Fruit fly (Drosophila melanogaster): ENCODE data around the gene CG10214.

Gene CG10214

DNA sequence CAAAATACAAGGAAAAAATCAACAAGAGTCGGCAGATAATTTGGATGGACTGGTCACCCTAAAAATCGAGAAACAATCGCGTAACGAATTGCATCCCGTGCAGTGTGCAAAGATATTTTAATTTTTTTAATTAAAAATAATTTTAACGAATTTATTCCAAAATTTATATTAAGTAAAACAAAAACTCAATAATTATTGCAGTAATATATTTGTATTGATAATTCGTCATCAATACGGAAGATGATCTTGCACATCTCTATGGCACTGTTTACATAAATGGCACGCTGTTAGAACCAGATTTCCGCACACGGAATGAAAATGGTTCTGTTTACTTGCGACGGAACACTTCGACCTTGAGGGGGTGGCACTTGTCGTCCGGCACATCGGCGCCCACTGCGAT is 5.5 kb upstream of the CG10214 start, which contains the start of gene tst (continued):
- TF ChIP-seq dsx (GFP tag; optimal IDR thresholded peaks at IDR 0.05; ENCODE audit: poor library complexity, severe bottlenecking) = peak; percentile 85
- TF ChIP-seq Ets21C (GFP tag; optimal IDR thresholded peaks at IDR 0.05) = no peak
- TF ChIP-seq CG16779 (tag; optimal IDR thresholded peaks at IDR 0.05) = no peak
- TF ChIP-seq CG8119 (GFP tag; IDR thresholded peaks at IDR 0.05) = peak; percentile 90
- TF ChIP-seq OdsH (GFP tag; optimal IDR thresholded peaks at IDR 0.05) = peak; percentile 92
- TF ChIP-seq fd59A (GFP tag; optimal IDR thresholded peaks at IDR 0.05) = peak; percentile 54
- TF ChIP-seq spab (GFP tag; optimal IDR thresholded peaks at IDR 0.05) = peak; percentile 67
- TF ChIP-seq Ets96B (tag; optimal IDR thresholded peaks at IDR 0.05) = peak; percentile 88
- TF ChIP-seq svp (GFP tag) = no peak
- peak; percentile 39 for TF ChIP-seq Eip93F (GFP tag; optimal IDR thresholded peaks at IDR 0.05)
- TF ChIP-seq Lpt (GFP tag; optimal IDR thresholded peaks at IDR 0.05) = peak; percentile 84
- TF ChIP-seq CG6808 (GFP tag; optimal IDR thresholded peaks at IDR 0.05) = no peak
- peak; percentile 90 for TF ChIP-seq acj6 (GFP tag; optimal IDR thresholded peaks at IDR 0.05)
- peak; percentile 75 for TF ChIP-seq CG7368 (GFP tag; optimal IDR thresholded peaks at IDR 0.05)
- peak; percentile 96 for TF ChIP-seq eg (GFP tag; IDR thresholded peaks at IDR 0.05)
- TF ChIP-seq CG8632 (GFP tag; optimal IDR thresholded peaks at IDR 0.05) = peak; percentile 86
- peak; percentile 83 for TF ChIP-seq net (GFP tag; optimal IDR thresholded peaks at IDR 0.05)
- peak; percentile 96 for TF ChIP-seq CG10631 (GFP tag; optimal IDR thresholded peaks at IDR 0.05)
- TF ChIP-seq CG1621 (tag; optimal IDR thresholded peaks at IDR 0.05) = peak; percentile 61
- peak; percentile 94 for TF ChIP-seq Eip78C (GFP tag)
- TF ChIP-seq Sox14 (GFP tag; optimal IDR thresholded peaks at IDR 0.05) = peak; percentile 78
- TF ChIP-seq Hr38 (GFP tag; optimal IDR thresholded peaks at IDR 0.05) = no peak
- TF ChIP-seq CG6276 (GFP tag; optimal IDR thresholded peaks at IDR 0.05) = no peak
- TF ChIP-seq achi (GFP tag; optimal IDR thresholded peaks at IDR 0.05) = peak; percentile 87
- TF ChIP-seq ss (GFP tag; optimal IDR thresholded peaks at IDR 0.05) = no peak
- peak; percentile 88 for TF ChIP-seq esn (GFP tag; optimal IDR thresholded peaks at IDR 0.05)
- TF ChIP-seq CG32006 (GFP tag; optimal IDR thresholded peaks at IDR 0.05) = peak; percentile 93
- peak; percentile 95 for TF ChIP-seq Gug (GFP tag; IDR thresholded peaks at IDR 0.05)
- TF ChIP-seq CG6854 (GFP tag; optimal IDR thresholded peaks at IDR 0.05) = peak; percentile 29
- peak; percentile 82 for TF ChIP-seq cyc (GFP tag; optimal IDR thresholded peaks at IDR 0.05)
- no peak for TF ChIP-seq Eip75B (GFP tag; optimal IDR thresholded peaks at IDR 0.05)
- TF ChIP-seq Met (GFP tag; optimal IDR thresholded peaks at IDR 0.05) = no peak
- peak; percentile 87 for TF ChIP-seq CG34406 (GFP tag; optimal IDR thresholded peaks at IDR 0.05)
- TF ChIP-seq CG31627 (GFP tag; optimal IDR thresholded peaks at IDR 0.05) = peak; percentile 81
- TF ChIP-seq CG6163 (GFP tag; IDR thresholded peaks at IDR 0.05) = peak; percentile 92
- TF ChIP-seq CG15336 (GFP tag; IDR thresholded peaks at IDR 0.05) = peak; percentile 89
- peak; percentile 84 for TF ChIP-seq CG10669 (GFP tag; optimal IDR thresholded peaks at IDR 0.05)

dm6 chr3R:23763622-23764273 is 3.5 kb downstream of the CG10214 start, which contains the start of gene Lsd-1:
TSS of gene Lsd-1 (plus strand) at chr3R:23763857.
- peak; percentile 80 for TF ChIP-seq CG15336 (GFP tag; IDR thresholded peaks at IDR 0.05)
- TF ChIP-seq Met (GFP tag; optimal IDR thresholded peaks at IDR 0.05) = peak; percentile 20
- no peak for TF ChIP-seq fd85E (GFP tag; optimal IDR thresholded peaks at IDR 0.05)
- TF ChIP-seq CG31627 (GFP tag; optimal IDR thresholded peaks at IDR 0.05) = no peak
- peak; percentile 46 for TF ChIP-seq CG10669 (GFP tag; optimal IDR thresholded peaks at IDR 0.05)
- peak; percentile 29 for TF ChIP-seq CG1621 (tag; optimal IDR thresholded peaks at IDR 0.05)
- peak; percentile 22 for TF ChIP-seq Smox (GFP tag; optimal IDR thresholded peaks at IDR 0.05)
- peak; percentile 51; the same call in 2 of the 3 replicates for TF ChIP-seq eg (GFP tag; IDR thresholded peaks at IDR 0.05)
- TF ChIP-seq fd59A (GFP tag; optimal IDR thresholded peaks at IDR 0.05) = no peak
- TF ChIP-seq ss (GFP tag; optimal IDR thresholded peaks at IDR 0.05) = peak; percentile 81 to 82
- peak; percentile 60 for TF ChIP-seq CG9139 (GFP tag; optimal IDR thresholded peaks at IDR 0.05)
- TF ChIP-seq CG4318 (GFP tag; optimal IDR thresholded peaks at IDR 0.05) = no peak
- TF ChIP-seq Eip93F (GFP tag; optimal IDR thresholded peaks at IDR 0.05) = no peak
- TF ChIP-seq CG3919 (GFP tag; optimal IDR thresholded peaks at IDR 0.05) = peak; percentile 9
- peak; percentile 33 for TF ChIP-seq CG34406 (GFP tag; optimal IDR thresholded peaks at IDR 0.05)
- peak; percentile 54 for TF ChIP-seq CG32006 (GFP tag; optimal IDR thresholded peaks at IDR 0.05)
- TF ChIP-seq CG6808 (GFP tag; optimal IDR thresholded peaks at IDR 0.05) = peak; percentile 76
- peak; percentile 62 for TF ChIP-seq CG3032 (tag; optimal IDR thresholded peaks at IDR 0.05)
- TF ChIP-seq CG10631 (GFP tag; optimal IDR thresholded peaks at IDR 0.05) = peak; percentile 28
- TF ChIP-seq Sox15 (GFP tag; optimal IDR thresholded peaks at IDR 0.05) = no peak
- TF ChIP-seq OdsH (GFP tag; optimal IDR thresholded peaks at IDR 0.05) = peak; percentile 2
- peak; percentile 69 for TF ChIP-seq CG16779 (tag; optimal IDR thresholded peaks at IDR 0.05)
- no peak for TF ChIP-seq vri (GFP tag; optimal IDR thresholded peaks at IDR 0.05)
- no peak for TF ChIP-seq CG6854 (GFP tag; optimal IDR thresholded peaks at IDR 0.05)
- no peak for TF ChIP-seq topi (GFP tag; optimal IDR thresholded peaks at IDR 0.05)
- TF ChIP-seq Eip78C (GFP tag) = peak; percentile 87
- peak; percentile 32 for TF ChIP-seq CG6792 (GFP tag; optimal IDR thresholded peaks at IDR 0.05)
- peak; percentile 51 for TF ChIP-seq spab (GFP tag; optimal IDR thresholded peaks at IDR 0.05)
- TF ChIP-seq esn (GFP tag; optimal IDR thresholded peaks at IDR 0.05) = peak; percentile 31
- peak; percentile 44 for TF ChIP-seq CG6163 (GFP tag; IDR thresholded peaks at IDR 0.05)
- TF ChIP-seq dsx (GFP tag; optimal IDR thresholded peaks at IDR 0.05; ENCODE audit: poor library complexity, severe bottlenecking) = peak; percentile 43
